Worm (Caenorhabditis elegans) whole organism, L4 larva: ENCODE measurements around the gene cutl-19.

ENCODE experiments used
- D1046.2 ChIP-seq: fragments of 200-800 bp; sonication (Bioruptor generic); IDR thresholded peaks from 2 replicates; pipeline ENCODE4 v1.3.6; 2022; ENCODE audit warnings: missing genetic modification characterization, missing compliant biosample characterization
- F10B5.3 ChIP-seq: sonication (generic microtip); optimal IDR thresholded peaks from 2 replicates; lab custom pipeline; 2016; ENCODE audit warnings: mild to moderate bottlenecking, missing genetic modification characterization, missing compliant biosample characterization
- F37D6.2 ChIP-seq: sonication (generic microtip); optimal IDR thresholded peaks from 2 replicates; lab custom pipeline; 2016; ENCODE audit warnings: mild to moderate bottlenecking, missing genetic modification characterization, missing compliant biosample characterization
- T26A8.4 ChIP-seq: fragments of 200-800 bp; sonication (Bioruptor generic); IDR thresholded peaks from 2 replicates; pipeline ENCODE4 v1.3.6; 2022; ENCODE audit warnings: missing genetic modification characterization, missing compliant biosample characterization
- Y48G9A.11 ChIP-seq: fragments of 200-800 bp; sonication (Bioruptor generic); IDR thresholded peaks from 2 replicates; pipeline ENCODE4 v1.3.6; 2022; ENCODE audit warnings: missing genetic modification reagents, missing genetic modification characterization, missing compliant biosample characterization
- Y75B8A.6 ChIP-seq: fragments of 200-800 bp; sonication (Bioruptor generic); IDR thresholded peaks from 2 replicates; pipeline ENCODE4 v1.3.6; 2022; ENCODE audit warnings: missing genetic modification reagents, missing genetic modification characterization, missing compliant biosample characterization
- ZK337.2 ChIP-seq: fragments of 200-800 bp; sonication (Bioruptor generic); IDR thresholded peaks from 2 replicates; pipeline ENCODE4 v1.3.6; 2022; ENCODE audit warnings: missing genetic modification reagents, missing genetic modification characterization, missing compliant biosample characterization
- ZK546.5 ChIP-seq, 2 experiments: sonication (generic microtip); optimal IDR thresholded peaks; 2 replicates each; lab custom pipeline; 2017; ENCODE audit warnings: missing biosample characterization in 2 of 2, missing genetic modification characterization in 2 of 2
- aha-1 ChIP-seq: fragments of 150-350 bp; peaks from one replicate; lab custom pipeline; 2014; ENCODE audit warnings: missing biosample characterization, missing genetic modification characterization
- attf-4 ChIP-seq: sonication (generic microtip); optimal IDR thresholded peaks from 3 replicates; lab custom pipeline; 2017; ENCODE audit warnings: missing biosample characterization, missing genetic modification characterization
- ceh-20 ChIP-seq: fragments of 200-800 bp; sonication (Bioruptor generic); IDR thresholded peaks from 2 replicates; pipeline ENCODE4 v1.3.6; 2022; ENCODE audit warnings: missing genetic modification reagents, missing genetic modification characterization, missing compliant biosample characterization
- ceh-32 ChIP-seq: sonication (generic microtip); optimal IDR thresholded peaks from 2 replicates; lab custom pipeline; 2016; ENCODE audit warnings: mild to moderate bottlenecking, missing genetic modification characterization, missing compliant biosample characterization; ENCODE audit not compliant: poor library complexity
- ceh-82 ChIP-seq: sonication (generic microtip); optimal IDR thresholded peaks from 2 replicates; lab custom pipeline; 2017; ENCODE audit warnings: missing biosample characterization, missing genetic modification characterization
- ces-1 ChIP-seq: fragments of 150-350 bp; sonication (generic microtip); optimal IDR thresholded peaks from 4 replicates; lab custom pipeline; 2014; ENCODE audit warnings: missing biosample characterization, missing genetic modification reagents, missing genetic modification characterization
- cey-2 ChIP-seq: sonication (generic microtip); optimal IDR thresholded peaks from 3 replicates; lab custom pipeline; 2017; ENCODE audit warnings: missing genetic modification characterization, mild to moderate bottlenecking, missing compliant biosample characterization, antibody characterized with exemption, borderline replicate concordance; ENCODE audit not compliant: insufficient read depth
- daf-8 ChIP-seq: fragments of 200-800 bp; sonication (Bioruptor generic); IDR thresholded peaks from 2 replicates; pipeline ENCODE4 v1.3.6; 2022; ENCODE audit warnings: missing genetic modification characterization, missing compliant biosample characterization
- dmd-8 ChIP-seq: fragments of 200-800 bp; sonication (Bioruptor generic); IDR thresholded peaks from 2 replicates; pipeline ENCODE4 v1.3.6; 2022; ENCODE audit warnings: missing genetic modification characterization, missing compliant biosample characterization
- dve-1 ChIP-seq: sonication (generic microtip); optimal IDR thresholded peaks from 2 replicates; lab custom pipeline; 2017; ENCODE audit warnings: antibody characterized with exemption, mild to moderate bottlenecking, missing genetic modification characterization, missing compliant biosample characterization; ENCODE audit not compliant: insufficient read depth
- egl-27 ChIP-seq: sonication (generic microtip); optimal IDR thresholded peaks from 3 replicates; lab custom pipeline; 2017; ENCODE audit warnings: missing biosample characterization, missing genetic modification reagents, missing genetic modification characterization
- egl-43 ChIP-seq: fragments of 200-800 bp; sonication (Bioruptor generic); IDR thresholded peaks from 2 replicates; pipeline ENCODE4 v1.3.6; 2022; ENCODE audit warnings: missing genetic modification reagents, missing genetic modification characterization, missing compliant biosample characterization
- hlh-30 ChIP-seq: sonication (generic microtip); optimal IDR thresholded peaks from 2 replicates; lab custom pipeline; 2017; ENCODE audit warnings: antibody characterized with exemption, mild to moderate bottlenecking, missing genetic modification characterization, missing compliant biosample characterization; ENCODE audit not compliant: insufficient read depth
- jun-1 ChIP-seq: fragments of 150-350 bp; optimal IDR thresholded peaks from 2 replicates; lab custom pipeline; 2014; ENCODE audit warnings: missing biosample characterization, missing genetic modification reagents, missing genetic modification characterization
- lin-29 ChIP-seq: fragments of 200-800 bp; sonication (Bioruptor generic); IDR thresholded peaks from 2 replicates; pipeline ENCODE4 v1.3.6; 2022; ENCODE audit warnings: missing genetic modification reagents, missing genetic modification characterization, missing compliant biosample characterization
- lin-38 ChIP-seq: fragments of 200-800 bp; sonication (Bioruptor generic); IDR thresholded peaks from 2 replicates; pipeline ENCODE4 v1.3.6; 2022; ENCODE audit warnings: missing genetic modification reagents, missing genetic modification characterization, missing compliant biosample characterization
- lsy-2 ChIP-seq, 2 experiments: fragments of 150-350 bp in 1 of 2; sonication (generic microtip) in 1 of 2; optimal IDR thresholded peaks; 2 replicates each; lab custom pipeline; 2014 to 2017; ENCODE audit warnings: missing biosample characterization in 2 of 2, missing genetic modification characterization in 2 of 2
- madf-5 ChIP-seq, 2 experiments: fragments of 200-800 bp; sonication (Bioruptor generic); IDR thresholded peaks; 2 replicates each; pipeline ENCODE4 v1.3.6; 2022; ENCODE audit warnings: missing compliant biosample characterization in 2 of 2, missing genetic modification characterization in 2 of 2
- madf-9 ChIP-seq: fragments of 200-800 bp; sonication (Bioruptor generic); conservative IDR thresholded peaks from 2 replicates; pipeline ENCODE4 v1.3.6; 2022; ENCODE audit warnings: missing genetic modification reagents, missing genetic modification characterization, missing compliant biosample characterization
- mdt-29 ChIP-seq: fragments of 200-800 bp; sonication (Bioruptor generic); IDR thresholded peaks from 2 replicates; pipeline ENCODE4 v1.3.6; 2022; ENCODE audit warnings: missing genetic modification reagents, missing genetic modification characterization, missing compliant biosample characterization
- mep-1 ChIP-seq: fragments of 150-350 bp; sonication (generic microtip); optimal IDR thresholded peaks from 3 replicates; lab custom pipeline; 2014; ENCODE audit warnings: missing biosample characterization, missing genetic modification characterization
- mxl-2 ChIP-seq: fragments of 200-800 bp; sonication (Bioruptor generic); conservative IDR thresholded peaks from 2 replicates; pipeline ENCODE4 v1.3.6; 2022; ENCODE audit warnings: missing genetic modification reagents, missing genetic modification characterization, missing compliant biosample characterization
- mxl-3 ChIP-seq: fragments of 200-800 bp; sonication (Bioruptor generic); optimal IDR thresholded peaks from 2 replicates; lab custom pipeline; 2018; ENCODE audit warnings: mild to moderate bottlenecking, missing genetic modification characterization, missing compliant biosample characterization
- nhr-102 ChIP-seq: sonication (generic microtip); optimal IDR thresholded peaks from 2 replicates; lab custom pipeline; 2016; ENCODE audit warnings: mild to moderate bottlenecking, missing genetic modification characterization, moderate library complexity, missing compliant biosample characterization
- nhr-11 ChIP-seq: fragments of 150-350 bp; optimal IDR thresholded peaks from 2 replicates; lab custom pipeline; 2014; ENCODE audit warnings: missing biosample characterization, missing genetic modification characterization
- nhr-76 ChIP-seq: fragments of 150-350 bp; optimal IDR thresholded peaks from 2 replicates; lab custom pipeline; 2014; ENCODE audit warnings: missing biosample characterization, missing genetic modification characterization
- nhr-77 ChIP-seq: fragments of 150-350 bp; optimal IDR thresholded peaks from 2 replicates; lab custom pipeline; 2014; ENCODE audit warnings: missing biosample characterization, missing genetic modification characterization
- pha-4 ChIP-seq, 2 experiments: fragments of 150-350 bp in 1 of 2; fragments of 200-800 bp in 1 of 2; sonication (Bioruptor generic) in 1 of 2; IDR thresholded peaks in 1 of 2; optimal IDR thresholded peaks in 1 of 2; 2 replicates each; pipeline versions ENCODE4 v1.3.6 to Lab custom; 2014 to 2022; ENCODE audit warnings: missing genetic modification characterization in 2 of 2, missing genetic modification reagents in 2 of 2, missing biosample characterization in 1 of 2, missing compliant biosample characterization in 1 of 2
- saeg-2 ChIP-seq: fragments of 200-800 bp; sonication (Bioruptor generic); IDR thresholded peaks from 2 replicates; pipeline ENCODE4 v1.3.6; 2022; ENCODE audit warnings: missing genetic modification reagents, missing genetic modification characterization, missing compliant biosample characterization
- sdz-12 ChIP-seq: fragments of 200-800 bp; sonication (Bioruptor generic); optimal IDR thresholded peaks from 2 replicates; lab custom pipeline; 2018; ENCODE audit warnings: mild to moderate bottlenecking, missing genetic modification characterization, missing compliant biosample characterization
- spr-3 ChIP-seq: fragments of 200-800 bp; sonication (Bioruptor generic); optimal IDR thresholded peaks from 2 replicates; lab custom pipeline; 2018; ENCODE audit warnings: mild to moderate bottlenecking, missing genetic modification characterization, missing compliant biosample characterization
- zfp-2 ChIP-seq: sonication (generic microtip); optimal IDR thresholded peaks from 2 replicates; lab custom pipeline; 2016; ENCODE audit warnings: mild to moderate bottlenecking, missing genetic modification characterization, missing compliant biosample characterization
- zip-11 ChIP-seq: fragments of 200-800 bp; sonication (Bioruptor generic); IDR thresholded peaks from 2 replicates; pipeline ENCODE4 v1.3.6; 2022; ENCODE audit warnings: missing genetic modification characterization, missing compliant biosample characterization
- ztf-7 ChIP-seq: fragments of 150-350 bp; optimal IDR thresholded peaks from 2 replicates; lab custom pipeline; 2014; ENCODE audit warnings: missing biosample characterization, missing genetic modification characterization

The cutl-19 gene

ce11 chrIII:5196298-5197045 is 20.9 kb downstream of the cutl-19 start (continued):
- TF ChIP-seq Y48G9A.11 (GFP tag; lab: Robert Waterston, UW), result 0 out of 2 replicates have a peak, but pooled peaks have one; percentile 30
- peak; percentile 0 for TF ChIP-seq nhr-77 (tag; lab: Kevin White, UChicago)
- no peak for TF ChIP-seq dmd-8 (GFP tag; lab: Robert Waterston, UW)
- peak; percentile 35 for TF ChIP-seq mep-1
- TF ChIP-seq, all 104 proteins: peak for 28

- TF ChIP-seq sdz-12, result no peak
- no peak for TF ChIP-seq mxl-2 (GFP tag; lab: Robert Waterston, UW)
Measured at ce11 chrIII:5195690-5196089, 21.7 kb downstream of the cutl-19 start, which contains the start of gene moc-6. Gene moc-6, plus strand, starts transcription at chrIII:5195990.

- TF ChIP-seq lin-29 (GFP tag; lab: Robert Waterston, UW) (no peak), madf-5 (GFP tag; IDR thresholded peaks at IDR 0.05; lab: Robert Waterston, UW) (no peak), F10B5.3 (tag; lab: Kevin White, UChicago) (no peak), hlh-30 (tag; lab: Kevin White, UChicago) (peak; percentile 39), D1046.2 (GFP tag; lab: Robert Waterston, UW) (no peak), ztf-7 (tag; lab: Kevin White, UChicago) (no peak), saeg-2 (GFP tag; lab: Robert Waterston, UW) (no peak), ZK546.5 (tag; optimal IDR thresholded peaks at IDR 0.05; lab: Kevin White, UChicago) (no peak)
- TF ChIP-seq, all 104 proteins: peak for 1
Measured at ce11 chrIII:5193266-5193665, 24.1 kb downstream of the cutl-19 start.

ce11 chrIII:5190671-5191174 is 26.7 kb downstream of the cutl-19 start, which contains the start of gene hira-1:
Gene hira-1, plus strand, starts transcription at chrIII:5191124.
- TF ChIP-seq daf-8 (no peak), saeg-2 (GFP tag; lab: Robert Waterston, UW) (no peak), jun-1 (tag; lab: Kevin White, UChicago) (no peak), egl-43 (no peak), mep-1 (peak; percentile 28), F37D6.2 (tag; lab: Kevin White, UChicago) (no peak), madf-5 (GFP tag; IDR thresholded peaks at IDR 0.05; lab: Robert Waterston, UW) (no peak), mxl-2 (GFP tag; lab: Robert Waterston, UW) (no peak), spr-3 (no peak), mdt-29 (GFP tag; lab: Robert Waterston, UW) (no peak), zfp-2 (tag; lab: Kevin White, UChicago) (no peak), lin-38 (peak; percentile 75), ces-1 (GFP tag; lab: Kevin White, UChicago) (peak; percentile 6), sdz-12 (no peak), nhr-102 (tag; lab: Kevin White, UChicago) (no peak), lsy-2 (tag; optimal IDR thresholded peaks at IDR 0.05; lab: Kevin White, UChicago) (peak in 1 of 2 experiments; percentile 65), T26A8.4 (no peak), ceh-82 (tag; lab: Kevin White, UChicago) (no peak), aha-1 (tag; lab: Kevin White, UChicago) (no peak), ceh-32 (no peak), Y75B8A.6 (GFP tag; lab: Robert Waterston, UW) (no peak), nhr-11 (tag; lab: Kevin White, UChicago) (no peak), ZK337.2 (GFP tag; lab: Robert Waterston, UW) (no peak), pha-4 (GFP tag; IDR thresholded peaks at IDR 0.05; lab: Robert Waterston, UW) (no peak), pha-4 (tag; optimal IDR thresholded peaks at IDR 0.05; lab: Kevin White, UChicago) (no peak), cey-2 (no peak), zip-11 (GFP tag; lab: Robert Waterston, UW) (no peak), dve-1 (tag; lab: Kevin White, UChicago) (peak; percentile 33), madf-9 (GFP tag; lab: Robert Waterston, UW) (no peak), egl-27 (no peak), mxl-3 (GFP tag; lab: Kevin White, UChicago) (no peak), attf-4 (no peak), ceh-20 (GFP tag; lab: Robert Waterston, UW) (no peak), nhr-76 (tag; lab: Kevin White, UChicago) (no peak)
